Fruit fly (Drosophila melanogaster) whole organism, embryonic: ENCODE results near the gene Faa.

Source experiments
- Awh ChIP-seq: fragments of 200-800 bp; sonication (Bioruptor generic); IDR thresholded peaks from 2 replicates; pipeline ENCODE4, ENCODE4 v1.3.6; 2022; ENCODE audit warnings: missing biosample characterization, missing genetic modification characterization
- B-H1 ChIP-seq: fragments of 200-800 bp; sonication (Bioruptor generic); IDR thresholded peaks from 3 replicates; pipeline ENCODE4 v1.3.6; 2022; ENCODE audit warnings: missing biosample characterization, missing genetic modification characterization
- CG12391 ChIP-seq: fragments of 200-800 bp; sonication (Bioruptor generic); optimal IDR thresholded peaks from 3 replicates; lab custom pipeline; 2018; ENCODE audit warnings: missing biosample characterization, mild to moderate bottlenecking, missing genetic modification characterization, moderate library complexity
- CG13123 ChIP-seq: fragments of 200-800 bp; sonication (Bioruptor generic); optimal IDR thresholded peaks from 2 replicates; lab custom pipeline; 2016; ENCODE audit warnings: missing biosample characterization, missing genetic modification characterization
- CG1529 ChIP-seq: fragments of 200-800 bp; sonication (Bioruptor generic); optimal IDR thresholded peaks from 3 replicates; lab custom pipeline; 2018; ENCODE audit warnings: missing biosample characterization, missing genetic modification characterization
- CG30020 ChIP-seq: fragments of 200-800 bp; optimal IDR thresholded peaks from 2 replicates; lab custom pipeline; 2019; ENCODE audit warnings: missing biosample characterization, mild to moderate bottlenecking, missing genetic modification characterization, moderate library complexity
- CG30403 ChIP-seq: fragments of 200-800 bp; sonication (Bioruptor generic); optimal IDR thresholded peaks from 3 replicates; lab custom pipeline; 2016; ENCODE audit warnings: missing biosample characterization, missing genetic modification characterization
- CG31441 ChIP-seq: fragments of 200-800 bp; sonication (Bioruptor generic); IDR thresholded peaks from 2 replicates; pipeline ENCODE4 v1.3.6; 2022; ENCODE audit warnings: missing biosample characterization, missing genetic modification characterization
- CG43689 ChIP-seq: fragments of 200-800 bp; sonication (Bioruptor generic); IDR thresholded peaks from 2 replicates; pipeline ENCODE4 v1.3.6; 2022; ENCODE audit warnings: missing biosample characterization, missing genetic modification characterization
- CG6765 ChIP-seq: fragments of 200-800 bp; sonication (Bioruptor generic); optimal IDR thresholded peaks from 3 replicates; lab custom pipeline; 2017; ENCODE audit warnings: missing biosample characterization, mild to moderate bottlenecking, missing genetic modification characterization
- CG7786 ChIP-seq: fragments of 200-800 bp; sonication (Bioruptor generic); optimal IDR thresholded peaks from 2 replicates; lab custom pipeline; 2016; ENCODE audit warnings: missing biosample characterization, missing genetic modification characterization
- CG9215 ChIP-seq: fragments of 200-800 bp; sonication (Bioruptor generic); IDR thresholded peaks from 2 replicates; pipeline ENCODE4 v1.3.6; 2022; ENCODE audit warnings: missing biosample characterization, missing genetic modification characterization
- Dip2 ChIP-seq: fragments of 200-800 bp; sonication (Bioruptor generic); IDR thresholded peaks from 2 replicates; pipeline ENCODE4 v1.3.6; 2022; ENCODE audit warnings: missing biosample characterization, missing genetic modification characterization
- Ets65A ChIP-seq: fragments of 200-800 bp; sonication (Bioruptor generic); peaks from one replicate; lab custom pipeline; 2016; ENCODE audit warnings: missing biosample characterization, missing genetic modification characterization
- Hey ChIP-seq: fragments of 200-800 bp; sonication (Bioruptor generic); optimal IDR thresholded peaks from 3 replicates; lab custom pipeline; 2018; ENCODE audit warnings: missing biosample characterization, mild to moderate bottlenecking, missing genetic modification characterization
- NK7.1 ChIP-seq: fragments of 200-800 bp; sonication (Bioruptor generic); optimal IDR thresholded peaks from 3 replicates; lab custom pipeline; 2016; ENCODE audit warnings: missing biosample characterization, missing genetic modification characterization
- Optix ChIP-seq: fragments of 200-800 bp; sonication (Bioruptor generic); IDR thresholded peaks from 3 replicates; pipeline ENCODE4 v1.3.6; 2022; ENCODE audit warnings: missing biosample characterization, missing genetic modification characterization
- Poxn ChIP-seq: fragments of 200-800 bp; sonication (Bioruptor generic); IDR thresholded peaks from 2 replicates; pipeline ENCODE4 v1.3.6; 2022; ENCODE audit warnings: missing biosample characterization, missing genetic modification characterization
- corto ChIP-seq: fragments of 200-800 bp; sonication (Bioruptor generic); optimal IDR thresholded peaks from 2 replicates; lab custom pipeline; 2016; ENCODE audit warnings: missing biosample characterization, mild to moderate bottlenecking, missing genetic modification characterization, moderate library complexity
- dan ChIP-seq: fragments of 200-800 bp; sonication (Bioruptor generic); IDR thresholded peaks from 2 replicates; pipeline ENCODE4 v1.3.6; 2022; ENCODE audit warnings: missing biosample characterization, missing genetic modification characterization
- dimm ChIP-seq: fragments of 200-800 bp; sonication (Bioruptor generic); IDR thresholded peaks from 2 replicates; pipeline ENCODE4 v1.3.6; 2022; ENCODE audit warnings: missing biosample characterization, missing genetic modification characterization
- dm ChIP-seq: fragments of 200-800 bp; sonication (Bioruptor generic); optimal IDR thresholded peaks from 3 replicates; lab custom pipeline; 2016; ENCODE audit warnings: missing biosample characterization, missing genetic modification characterization
- fru ChIP-seq: fragments of >200 bp; optimal IDR thresholded peaks from 2 replicates; lab custom pipeline; 2017
- hbn ChIP-seq: fragments of 200-800 bp; sonication (Bioruptor generic); IDR thresholded peaks from 2 replicates; pipeline ENCODE4 v1.3.6; 2022; ENCODE audit warnings: missing biosample characterization, missing genetic modification characterization; ENCODE audit not compliant: partially characterized antibody
- lab ChIP-seq: fragments of 200-800 bp; sonication (Bioruptor generic); optimal IDR thresholded peaks from 3 replicates; lab custom pipeline; 2017; ENCODE audit warnings: missing biosample characterization, missing genetic modification characterization, mild to moderate bottlenecking, moderate library complexity, missing genetic modification reagents
- pita ChIP-seq: fragments of 200-800 bp; sonication (Bioruptor generic); optimal IDR thresholded peaks from 2 replicates; lab custom pipeline; 2017; ENCODE audit warnings: missing biosample characterization, mild to moderate bottlenecking, missing genetic modification characterization
- pzg ChIP-seq: fragments of 200-800 bp; sonication (Bioruptor generic); optimal IDR thresholded peaks from 3 replicates; lab custom pipeline; 2018; ENCODE audit warnings: missing biosample characterization, mild to moderate bottlenecking, missing genetic modification characterization, moderate library complexity
- shn ChIP-seq: fragments of 200-800 bp; sonication (Bioruptor generic); optimal IDR thresholded peaks from 3 replicates; lab custom pipeline; 2016; ENCODE audit warnings: missing biosample characterization, missing genetic modification characterization
- sim ChIP-seq: fragments of 200-800 bp; sonication (Bioruptor generic); IDR thresholded peaks from 2 replicates; pipeline ENCODE4 v1.3.6; 2022; ENCODE audit warnings: missing biosample characterization, missing genetic modification characterization
- sisA ChIP-seq: fragments of 200-800 bp; sonication (Bioruptor generic); IDR thresholded peaks from 2 replicates; pipeline ENCODE4 v1.3.6; 2022; ENCODE audit warnings: missing biosample characterization, missing genetic modification characterization
- slou ChIP-seq: fragments of 200-800 bp; sonication (Bioruptor generic); optimal IDR thresholded peaks from 3 replicates; lab custom pipeline; 2016; ENCODE audit warnings: missing biosample characterization, missing genetic modification characterization
- stc ChIP-seq: fragments of 200-800 bp; sonication (Bioruptor generic); IDR thresholded peaks from 2 replicates; pipeline ENCODE4 v1.3.6; 2022; ENCODE audit warnings: missing biosample characterization, missing genetic modification characterization
- tio ChIP-seq: fragments of 200-800 bp; sonication (Bioruptor generic); optimal IDR thresholded peaks from 2 replicates; lab custom pipeline; 2017; ENCODE audit warnings: missing biosample characterization, missing genetic modification characterization, inconsistent platforms
- tx ChIP-seq: fragments of 200-800 bp; sonication (Bioruptor generic); optimal IDR thresholded peaks from 2 replicates; lab custom pipeline; 2016; ENCODE audit warnings: missing biosample characterization, missing genetic modification characterization
- unpg ChIP-seq: fragments of 200-800 bp; sonication (Bioruptor generic); optimal IDR thresholded peaks from 3 replicates; lab custom pipeline; 2018; ENCODE audit warnings: missing biosample characterization, mild to moderate bottlenecking, missing genetic modification characterization, moderate library complexity
- wdn ChIP-seq: fragments of 200-800 bp; sonication (Bioruptor generic); IDR thresholded peaks from 2 replicates; pipeline ENCODE4 v1.3.6; 2022; ENCODE audit warnings: missing biosample characterization, missing genetic modification characterization
- wor ChIP-seq: fragments of 200-800 bp; sonication (Bioruptor generic); IDR thresholded peaks from 2 replicates; pipeline ENCODE4 v1.3.6; 2022; ENCODE audit warnings: missing biosample characterization, missing genetic modification characterization
- zen ChIP-seq: fragments of 200-800 bp; sonication (Bioruptor generic); optimal IDR thresholded peaks from 3 replicates; lab custom pipeline; 2018; ENCODE audit warnings: missing biosample characterization, mild to moderate bottlenecking, missing genetic modification characterization, moderate library complexity
- zen2 ChIP-seq: fragments of 200-800 bp; sonication (Bioruptor generic); IDR thresholded peaks from 3 replicates; pipeline ENCODE4 v1.3.6; 2022; ENCODE audit warnings: missing biosample characterization, missing genetic modification characterization; ENCODE audit not compliant: partially characterized antibody
- zf30C ChIP-seq: fragments of 200-800 bp; sonication (Bioruptor generic); optimal IDR thresholded peaks from 3 replicates; lab custom pipeline; 2018; ENCODE audit warnings: missing biosample characterization, mild to moderate bottlenecking, missing genetic modification characterization
- zfh2 ChIP-seq: fragments of 200-800 bp; sonication (Bioruptor generic); optimal IDR thresholded peaks from 2 replicates; lab custom pipeline; 2016; ENCODE audit warnings: missing biosample characterization, missing genetic modification characterization

Faa gene

DNA sequence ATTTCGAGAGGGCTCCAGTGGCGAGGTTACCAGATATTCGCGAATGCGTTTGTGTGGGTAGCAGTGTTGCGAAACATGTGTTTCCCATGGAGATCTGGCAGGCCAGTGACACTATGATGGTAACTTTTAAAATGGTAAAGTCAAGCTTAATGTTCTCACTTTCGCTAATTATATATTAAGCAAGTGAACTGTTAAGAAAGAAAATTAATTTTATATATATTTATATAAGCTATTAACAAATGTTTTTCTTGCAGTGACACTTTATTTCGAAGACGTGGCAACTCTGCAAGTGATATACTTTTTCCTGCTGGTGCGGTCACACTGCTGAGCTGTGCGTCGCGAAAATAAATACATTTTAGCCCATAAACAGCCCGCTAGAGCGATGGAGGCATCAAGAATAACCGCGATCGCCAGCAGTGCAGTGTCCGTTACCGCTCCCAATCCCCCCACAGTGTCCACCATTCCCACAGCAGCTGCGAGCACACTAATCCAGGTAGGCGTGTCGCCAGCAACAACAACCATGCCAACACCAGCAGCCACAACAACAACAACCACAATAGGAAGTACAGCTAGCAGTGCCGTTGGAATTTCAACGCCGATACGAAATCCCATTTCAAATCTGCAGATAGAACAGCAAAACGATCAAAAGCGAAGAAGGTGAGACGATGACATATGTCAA, 33.4 kb downstream of the Faa start, which contains the start of the genes CG11593 and Rcd5 (continued):
- TF ChIP-seq CG1529 (GFP tag; lab: Kevin White, UChicago) (no peak), CG43689 (no peak), B-H1 (GFP tag; lab: Robert Waterston, UW) (peak; percentile 65)

DNA sequence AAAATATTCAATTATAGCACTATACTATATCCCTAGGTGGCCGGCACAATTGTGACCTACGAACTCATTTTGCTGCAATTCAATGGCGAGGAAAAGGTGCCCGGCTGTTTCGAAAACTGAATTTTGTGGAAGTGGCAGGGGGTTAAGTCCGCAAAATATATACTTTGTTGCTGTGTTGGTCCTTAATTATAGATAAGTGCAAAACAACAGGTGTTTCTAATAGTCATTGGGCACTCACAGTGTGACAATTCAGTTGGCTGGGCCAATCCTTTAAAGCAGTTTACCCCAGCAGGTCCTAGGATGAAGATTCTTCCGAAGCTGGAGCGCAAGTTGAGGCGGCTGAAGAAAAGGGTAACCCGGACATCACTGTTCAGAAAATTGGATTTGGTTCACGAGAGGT, 38.3 kb downstream of the Faa start, which contains the start of gene Gr64f:
TSS of gene Gr64f (plus strand) at position 301 of the 400 bp plus-strand sequence.
- no peak for TF ChIP-seq dimm (GFP tag; lab: Robert Waterston, UW)
- no peak for TF ChIP-seq dm (GFP tag; lab: Kevin White, UChicago)
- TF ChIP-seq zen, result peak; percentile 21
- TF ChIP-seq stc (GFP tag; lab: Robert Waterston, UW), result no peak
- TF ChIP-seq sisA (GFP tag; lab: Robert Waterston, UW), result no peak
- TF ChIP-seq zf30C (GFP tag; lab: Kevin White, UChicago), result no peak
- TF ChIP-seq unpg (GFP tag; lab: Kevin White, UChicago), result no peak

DNA sequence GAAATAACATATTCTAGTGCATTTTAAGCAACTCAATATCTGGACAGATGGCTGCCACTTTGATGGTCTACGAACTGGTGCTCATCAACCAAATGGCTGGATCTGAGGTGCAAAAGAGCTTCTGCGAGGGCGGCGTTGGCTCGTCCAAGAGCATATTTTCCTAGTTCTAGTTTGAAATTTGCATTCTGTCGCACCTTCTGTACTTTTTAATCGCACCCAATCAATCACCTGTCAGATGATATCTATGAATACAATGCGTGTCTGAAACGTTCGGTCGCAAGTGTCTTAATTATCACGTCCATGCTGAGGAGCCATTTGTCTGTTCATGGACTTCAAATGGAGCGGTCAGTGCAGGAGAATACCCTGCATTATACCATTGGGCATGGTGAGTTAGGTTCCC, 42.0 kb downstream of the Faa start, which contains the start of the genes Gr64d and Gr64e:
TSS of gene Gr64d (plus strand) at position 301 of the 400 bp plus-strand sequence.
TSS of gene Gr64e (plus strand) at position 380 of the 400 bp plus-strand sequence.
- TF ChIP-seq NK7.1 (no peak), Ets65A (GFP tag; lab: Kevin White, UChicago) (peak; percentile 56)

DNA sequence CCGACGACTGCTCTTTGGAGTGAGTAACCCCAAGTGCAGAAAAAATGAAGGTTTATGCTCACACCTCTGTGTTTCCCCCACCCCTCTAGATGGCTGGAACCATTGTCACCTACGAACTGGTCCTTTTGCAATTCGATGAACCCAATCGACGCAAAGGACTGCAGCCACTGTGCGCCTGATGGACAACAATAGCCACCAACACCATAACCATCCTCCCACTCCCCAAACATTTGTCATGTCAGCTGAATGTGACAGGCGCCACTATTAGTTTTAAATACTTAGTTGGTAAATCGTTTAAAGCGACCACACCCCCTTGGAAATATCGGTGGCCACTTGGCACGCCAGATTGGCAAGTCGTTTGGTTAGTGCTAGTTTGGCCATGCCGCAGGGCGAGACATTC, 45.4 kb downstream of the Faa start, which contains the start of the genes Gr64b and Gr64c:
TSS of gene Gr64b (plus strand) at position 301 of the 400 bp plus-strand sequence.
TSS of gene Gr64c (plus strand) at position 301 of the 400 bp plus-strand sequence.
- TF ChIP-seq tio (GFP tag; lab: Kevin White, UChicago) (no peak), CG6765 (no peak), lab (GFP tag; lab: Kevin White, UChicago) (no peak), dan (GFP tag; lab: Robert Waterston, UW) (no peak), hbn (GFP tag; lab: Robert Waterston, UW) (no peak), CG13123 (no peak), Dip2 (no peak), unpg (GFP tag; lab: Kevin White, UChicago) (no peak), CG30020 (tag; lab: Kevin White, UChicago) (no peak), fru (no peak)
- TF ChIP-seq, all 482 proteins: peak for 0

DNA sequence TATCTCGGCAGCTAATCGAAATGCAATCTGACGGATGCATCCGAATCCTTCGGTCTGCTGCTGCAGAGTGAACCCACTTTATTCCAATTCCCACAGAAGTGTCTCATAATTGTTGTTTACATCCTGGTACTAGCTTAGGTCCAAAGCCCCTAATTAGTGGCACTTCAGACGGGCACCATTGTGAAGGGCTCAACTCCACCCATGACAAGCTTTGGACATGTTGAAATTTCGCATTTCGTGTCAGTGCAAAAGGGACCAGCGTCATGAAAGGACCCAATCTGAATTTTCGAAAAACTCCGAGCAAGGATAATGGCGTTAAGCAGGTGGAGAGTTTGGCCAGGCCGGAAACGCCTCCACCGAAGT, 47.3 kb downstream of the Faa start, which contains the start of gene Gr64a:
TSS of gene Gr64a (plus strand) at position 264 of the 363 bp plus-strand sequence.
- TF ChIP-seq wdn (GFP tag; lab: Robert Waterston, UW), result no peak
- no peak for TF ChIP-seq pzg (GFP tag; lab: Kevin White, UChicago)
- no peak for TF ChIP-seq slou (GFP tag; lab: Kevin White, UChicago)
- TF ChIP-seq CG7786 (GFP tag; lab: Kevin White, UChicago), result no peak
- no peak for TF ChIP-seq shn (GFP tag; lab: Kevin White, UChicago)
- TF ChIP-seq Hey (tag; lab: Kevin White, UChicago), result no peak
- TF ChIP-seq, all 482 proteins: peak for 0

DNA sequence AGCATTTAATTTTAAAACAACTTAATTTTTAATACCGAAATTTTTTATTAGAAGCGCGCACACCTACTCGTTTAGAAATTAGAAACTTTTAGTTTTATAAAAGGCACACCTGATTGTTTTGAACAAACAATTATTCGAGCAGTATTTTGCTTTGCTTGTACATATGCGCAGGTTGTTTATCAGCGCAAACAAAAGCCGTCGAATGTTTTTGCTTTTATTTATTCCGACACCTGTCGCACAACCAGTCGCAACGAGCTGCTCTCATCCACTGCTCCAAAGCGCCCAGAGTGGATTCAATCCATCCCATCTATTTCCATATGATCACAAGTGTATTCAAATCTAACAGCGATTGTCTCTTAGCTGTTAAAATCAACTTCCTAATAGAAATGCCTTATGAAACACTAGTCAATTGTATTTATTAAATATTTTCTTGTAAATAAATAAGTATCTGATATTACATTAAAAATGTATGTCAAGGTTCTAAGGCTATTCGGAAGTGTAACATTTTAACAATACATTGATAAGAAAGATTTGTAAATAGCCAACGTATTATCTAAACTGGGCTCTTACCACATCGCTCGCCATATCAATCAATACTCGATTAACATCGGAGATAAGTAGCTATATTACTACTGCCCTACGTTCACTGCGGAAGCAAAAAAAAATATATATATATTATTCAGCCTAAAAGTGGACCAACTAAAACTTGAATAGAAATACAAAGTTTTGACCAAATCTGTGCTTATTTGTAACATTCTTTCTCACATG, 47.8 kb downstream of the Faa start, which contains the start of gene CG11594:
TSS of gene CG11594 (minus strand) at position 274 of the 768 bp plus-strand sequence.
- TF ChIP-seq CG30403 (GFP tag; lab: Kevin White, UChicago), result no peak
- no peak for TF ChIP-seq Poxn (GFP tag; lab: Robert Waterston, UW)
- no peak for TF ChIP-seq zfh2
- TF ChIP-seq Optix (GFP tag; lab: Robert Waterston, UW), result no peak
- no peak for TF ChIP-seq zen2
- TF ChIP-seq CG31441 (GFP tag; lab: Robert Waterston, UW), result no peak
- TF ChIP-seq corto (GFP tag; lab: Kevin White, UChicago), result no peak
- no peak for TF ChIP-seq CG9215
- no peak for TF ChIP-seq CG12391 (tag; lab: Kevin White, UChicago)
- no peak for TF ChIP-seq shn (GFP tag; lab: Kevin White, UChicago)
- TF ChIP-seq pita (GFP tag; lab: Kevin White, UChicago), result no peak
- no peak for TF ChIP-seq sim
- TF ChIP-seq wor (GFP tag; lab: Robert Waterston, UW), result no peak
- no peak for TF ChIP-seq tx (GFP tag; lab: Kevin White, UChicago)
- no peak for TF ChIP-seq dimm (GFP tag; lab: Robert Waterston, UW)
- peak; percentile 40; the same call in 1 of the 2 replicates for TF ChIP-seq Awh (GFP tag; lab: Robert Waterston, UW)
